Worm (Caenorhabditis elegans) whole organism, midembryonic: Measurements from ENCODE around the gene C18H2.5.

Experiments used
- T22C8.4 ChIP-seq: fragments of 200-800 bp; sonication (Bioruptor generic); IDR thresholded peaks from 2 replicates; pipeline ENCODE4 v1.3.6; 2022; ENCODE audit warnings: missing genetic modification characterization, missing compliant biosample characterization
- flt-1 ChIP-seq: fragments of 200-800 bp; sonication (Bioruptor generic); IDR thresholded peaks from 2 replicates; pipeline ENCODE4 v1.3.6; 2022; ENCODE audit warnings: missing genetic modification characterization, missing compliant biosample characterization
- klf-2 ChIP-seq: fragments of 200-800 bp; sonication (Bioruptor generic); conservative IDR thresholded peaks from 2 replicates; pipeline ENCODE4 v1.3.6; 2022; ENCODE audit warnings: missing genetic modification reagents, missing genetic modification characterization, missing compliant biosample characterization
- med-1 ChIP-seq: sonication (generic microtip); optimal IDR thresholded peaks from 2 replicates; lab custom pipeline; 2017; ENCODE audit warnings: missing genetic modification characterization, mild to moderate bottlenecking, missing compliant biosample characterization, antibody characterized with exemption, missing genetic modification reagents; ENCODE audit not compliant: insufficient read depth
- ref-1 ChIP-seq: fragments of 200-800 bp; sonication (Bioruptor generic); conservative IDR thresholded peaks from 2 replicates; pipeline ENCODE4 v1.3.6; 2022; ENCODE audit warnings: missing genetic modification reagents, missing genetic modification characterization, missing compliant biosample characterization
- tab-1 ChIP-seq: fragments of 200-800 bp; sonication (Bioruptor generic); IDR thresholded peaks from 2 replicates; pipeline ENCODE4 v1.3.6; 2022; ENCODE audit warnings: missing genetic modification characterization, missing compliant biosample characterization
- ztf-23 ChIP-seq: fragments of 200-800 bp; sonication (Bioruptor generic); IDR thresholded peaks from 2 replicates; pipeline ENCODE4 v1.3.6; 2022; ENCODE audit warnings: missing genetic modification reagents, missing genetic modification characterization, missing compliant biosample characterization
- ztf-29 ChIP-seq: fragments of 200-800 bp; sonication (Bioruptor generic); IDR thresholded peaks from 2 replicates; pipeline ENCODE4 v1.3.6; 2022; ENCODE audit warnings: missing genetic modification reagents, missing genetic modification characterization, missing compliant biosample characterization

ce11 chrIII:7711908-7712359 lies 17.8 kb upstream of the C18H2.5 start, which contains the start of gene C03B8.3:
- no peak for TF ChIP-seq ztf-23 (GFP tag; lab: Robert Waterston, UW)
- no peak for TF ChIP-seq tab-1 (GFP tag; lab: Robert Waterston, UW)
- no peak for TF ChIP-seq klf-2
- no peak for TF ChIP-seq ztf-29 (GFP tag; lab: Robert Waterston, UW)
- TF ChIP-seq flt-1 (GFP tag; lab: Robert Waterston, UW): no peak
- no peak for TF ChIP-seq T22C8.4 (GFP tag; lab: Robert Waterston, UW)
- no peak for TF ChIP-seq ref-1 (GFP tag; lab: Robert Waterston, UW)
- no peak for TF ChIP-seq med-1 (GFP tag; lab: Kevin White, UChicago)
